Fruit fly (Drosophila melanogaster) whole organism, embryonic: ENCODE results near the gene CG10581.

Experiments
- Abd-B ChIP-seq: fragments of 200-800 bp; sonication (Bioruptor generic); optimal IDR thresholded peaks from 2 replicates; lab custom pipeline; 2018; ENCODE audit warnings: missing biosample characterization, mild to moderate bottlenecking, missing genetic modification characterization, moderate library complexity
- Antp ChIP-seq: fragments of 200-800 bp; sonication (Bioruptor generic); optimal IDR thresholded peaks from 3 replicates; lab custom pipeline; 2016; ENCODE audit warnings: missing biosample characterization, missing genetic modification characterization
- Atf6 ChIP-seq: fragments of 200-800 bp; sonication (Bioruptor generic); IDR thresholded peaks from 2 replicates; pipeline ENCODE4 v1.3.6; 2022; ENCODE audit warnings: missing biosample characterization, missing genetic modification characterization
- C15 ChIP-seq: fragments of 200-800 bp; sonication (Bioruptor generic); IDR thresholded peaks from 3 replicates; pipeline ENCODE4 v1.3.6; 2022; ENCODE audit warnings: missing biosample characterization, missing genetic modification characterization
- CG10565 ChIP-seq: fragments of 200-800 bp; sonication (Bioruptor generic); optimal IDR thresholded peaks from 3 replicates; lab custom pipeline; 2016; ENCODE audit warnings: missing biosample characterization, mild to moderate bottlenecking, missing genetic modification characterization
- CG11398 ChIP-seq: fragments of 200-800 bp; sonication (Bioruptor generic); optimal IDR thresholded peaks from 2 replicates; lab custom pipeline; 2016; ENCODE audit warnings: missing biosample characterization, missing genetic modification characterization
- CG11695 ChIP-seq: fragments of 200-800 bp; sonication (Bioruptor generic); IDR thresholded peaks from 3 replicates; pipeline ENCODE4 v1.3.6; 2022; ENCODE audit warnings: missing biosample characterization, missing genetic modification characterization
- CG11723 ChIP-seq: fragments of 200-800 bp; sonication (Bioruptor generic); optimal IDR thresholded peaks from 2 replicates; lab custom pipeline; 2017; ENCODE audit warnings: missing biosample characterization, mild to moderate bottlenecking, missing genetic modification characterization
- CG12071 ChIP-seq: fragments of 200-800 bp; sonication (Bioruptor generic); optimal IDR thresholded peaks from 3 replicates; lab custom pipeline; 2018; ENCODE audit warnings: missing biosample characterization, mild to moderate bottlenecking, missing genetic modification characterization
- CG13624 ChIP-seq: fragments of 200-800 bp; sonication (Bioruptor generic); optimal IDR thresholded peaks from 2 replicates; lab custom pipeline; 2016; ENCODE audit warnings: missing biosample characterization, missing genetic modification characterization
- CG13775 ChIP-seq: fragments of 200-800 bp; sonication (Bioruptor generic); optimal IDR thresholded peaks from 3 replicates; lab custom pipeline; 2017; ENCODE audit warnings: missing biosample characterization, mild to moderate bottlenecking, missing genetic modification characterization
- CG1529 ChIP-seq: fragments of 200-800 bp; sonication (Bioruptor generic); optimal IDR thresholded peaks from 3 replicates; lab custom pipeline; 2018; ENCODE audit warnings: missing biosample characterization, missing genetic modification characterization
- CG15601 ChIP-seq: fragments of 200-800 bp; sonication (Bioruptor generic); optimal IDR thresholded peaks from 3 replicates; lab custom pipeline; 2019; ENCODE audit warnings: missing biosample characterization, mild to moderate bottlenecking, missing genetic modification characterization, moderate library complexity
- CG1603 ChIP-seq: fragments of 200-800 bp; sonication (Bioruptor generic); optimal IDR thresholded peaks from 2 replicates; lab custom pipeline; 2019; ENCODE audit warnings: missing biosample characterization, mild to moderate bottlenecking, missing genetic modification characterization, moderate library complexity
- CG2712 ChIP-seq: fragments of 200-800 bp; optimal IDR thresholded peaks from 3 replicates; lab custom pipeline; 2019; ENCODE audit warnings: missing biosample characterization, mild to moderate bottlenecking, missing genetic modification characterization, moderate library complexity
- CG3995 ChIP-seq: fragments of 200-800 bp; sonication (Bioruptor generic); optimal IDR thresholded peaks from 3 replicates; lab custom pipeline; 2016; ENCODE audit warnings: missing biosample characterization, missing genetic modification characterization
- CG8924 ChIP-seq: fragments of 200-800 bp; optimal IDR thresholded peaks from 3 replicates; lab custom pipeline; 2019; ENCODE audit warnings: missing biosample characterization, mild to moderate bottlenecking, missing genetic modification characterization, moderate library complexity
- CG9932 ChIP-seq: fragments of 200-800 bp; sonication (Bioruptor generic); IDR thresholded peaks from 2 replicates; pipeline ENCODE4 v1.3.6; 2022; ENCODE audit warnings: missing biosample characterization, missing genetic modification characterization
- Deaf1 ChIP-seq: fragments of 200-800 bp; optimal IDR thresholded peaks from 3 replicates; lab custom pipeline; 2019; ENCODE audit warnings: missing biosample characterization, mild to moderate bottlenecking, missing genetic modification characterization, moderate library complexity
- Dek ChIP-seq: fragments of 200-800 bp; sonication (Bioruptor generic); optimal IDR thresholded peaks from 3 replicates; lab custom pipeline; 2019; ENCODE audit warnings: missing biosample characterization, mild to moderate bottlenecking, missing genetic modification characterization, moderate library complexity
- Dfd ChIP-seq, 2 experiments: fragments of >200 bp; optimal IDR thresholded peaks; 2 replicates each; lab custom pipeline; 2017; ENCODE audit warnings: missing biosample characterization in 2 of 2, missing genetic modification characterization in 2 of 2
- Doc2 ChIP-seq: fragments of 200-800 bp; sonication (Bioruptor generic); IDR thresholded peaks from 2 replicates; pipeline ENCODE4 v1.3.6; 2022; ENCODE audit warnings: missing biosample characterization, missing genetic modification characterization
- ERR ChIP-seq: fragments of 200-800 bp; sonication (Bioruptor generic); optimal IDR thresholded peaks from 2 replicates; lab custom pipeline; 2016; ENCODE audit warnings: missing biosample characterization, missing genetic modification characterization
- Ets97D ChIP-seq: fragments of 200-800 bp; sonication (Bioruptor generic); optimal IDR thresholded peaks from 3 replicates; lab custom pipeline; 2016; ENCODE audit warnings: missing biosample characterization, missing genetic modification characterization
- GATAe ChIP-seq: fragments of 200-800 bp; sonication (Bioruptor generic); conservative IDR thresholded peaks from 2 replicates; pipeline ENCODE4 v1.3.6; 2022; ENCODE audit warnings: missing biosample characterization, missing genetic modification characterization
- Hmr ChIP-seq: fragments of 200-800 bp; sonication (Bioruptor generic); optimal IDR thresholded peaks from 3 replicates; lab custom pipeline; 2017; ENCODE audit warnings: mild to moderate bottlenecking, missing biosample characterization, missing genetic modification reagents, missing genetic modification characterization
- Hr39 ChIP-seq: fragments of >200 bp; optimal IDR thresholded peaks from 2 replicates; lab custom pipeline; 2017
- Opbp ChIP-seq: fragments of 200-800 bp; sonication (Bioruptor generic); IDR thresholded peaks from 3 replicates; pipeline ENCODE4 v1.3.6; 2022; ENCODE audit warnings: missing biosample characterization, missing genetic modification characterization; ENCODE audit not compliant: partially characterized antibody
- Ptx1 ChIP-seq: fragments of 200-800 bp; sonication (Bioruptor generic); IDR thresholded peaks from 2 replicates; pipeline ENCODE4 v1.3.6; 2022; ENCODE audit warnings: missing biosample characterization, missing genetic modification characterization
- abd-A ChIP-seq: fragments of 200-800 bp; sonication (Bioruptor generic); optimal IDR thresholded peaks from 3 replicates; lab custom pipeline; 2019; ENCODE audit warnings: missing biosample characterization, mild to moderate bottlenecking, missing genetic modification characterization, moderate library complexity
- ash1 ChIP-seq: fragments of 200-800 bp; sonication (Bioruptor generic); optimal IDR thresholded peaks from 2 replicates; lab custom pipeline; 2018; ENCODE audit warnings: missing biosample characterization, mild to moderate bottlenecking, missing genetic modification characterization
- ato ChIP-seq: fragments of 200-800 bp; sonication (Bioruptor generic); IDR thresholded peaks from 2 replicates; pipeline ENCODE4 v1.3.6; 2022; ENCODE audit warnings: missing biosample characterization, missing genetic modification characterization; ENCODE audit not compliant: partially characterized antibody
- chm ChIP-seq: fragments of 200-800 bp; sonication (Bioruptor generic); IDR thresholded peaks from 2 replicates; pipeline ENCODE4 v1.3.6; 2022; ENCODE audit warnings: missing biosample characterization, missing genetic modification characterization
- chn ChIP-seq: fragments of 200-800 bp; sonication (Bioruptor generic); optimal IDR thresholded peaks from 2 replicates; lab custom pipeline; 2016; ENCODE audit warnings: missing biosample characterization, missing genetic modification characterization
- disco-r ChIP-seq: fragments of 200-800 bp; sonication (Bioruptor generic); optimal IDR thresholded peaks from 2 replicates; lab custom pipeline; 2016; ENCODE audit warnings: missing biosample characterization, missing genetic modification characterization
- dmrt99B ChIP-seq: fragments of 200-800 bp; sonication (Bioruptor generic); optimal IDR thresholded peaks from 2 replicates; lab custom pipeline; 2018; ENCODE audit warnings: missing biosample characterization, mild to moderate bottlenecking, missing genetic modification characterization, moderate library complexity
- emc ChIP-seq: fragments of 200-800 bp; sonication (Bioruptor generic); optimal IDR thresholded peaks from 2 replicates; lab custom pipeline; 2016; ENCODE audit warnings: missing biosample characterization, missing genetic modification characterization
- ewg ChIP-seq: fragments of 200-800 bp; sonication (Bioruptor generic); optimal IDR thresholded peaks from 3 replicates; lab custom pipeline; 2017; ENCODE audit warnings: mild to moderate bottlenecking, missing biosample characterization, missing genetic modification reagents, missing genetic modification characterization
- lilli ChIP-seq: fragments of 200-800 bp; sonication (Bioruptor generic); optimal IDR thresholded peaks from 3 replicates; lab custom pipeline; 2016; ENCODE audit warnings: missing biosample characterization, missing genetic modification characterization
- mam ChIP-seq: fragments of 200-800 bp; sonication (Bioruptor generic); optimal IDR thresholded peaks from 3 replicates; lab custom pipeline; 2016; ENCODE audit warnings: missing biosample characterization, missing genetic modification characterization
- nau ChIP-seq: fragments of 200-800 bp; sonication (Bioruptor generic); optimal IDR thresholded peaks from 3 replicates; lab custom pipeline; 2017; ENCODE audit warnings: missing biosample characterization, mild to moderate bottlenecking, missing genetic modification characterization, missing genetic modification reagents
- nerfin-2 ChIP-seq: fragments of 200-800 bp; sonication (Bioruptor generic); IDR thresholded peaks from 2 replicates; pipeline ENCODE4 v1.3.6; 2022; ENCODE audit warnings: missing biosample characterization, missing genetic modification characterization; ENCODE audit not compliant: partially characterized antibody
- nmo ChIP-seq: fragments of 200-800 bp; sonication (Bioruptor generic); optimal IDR thresholded peaks from 2 replicates; lab custom pipeline; 2018; ENCODE audit warnings: missing biosample characterization, mild to moderate bottlenecking, missing genetic modification characterization, moderate library complexity
- sd ChIP-seq: fragments of 200-800 bp; sonication (Bioruptor generic); optimal IDR thresholded peaks from 3 replicates; lab custom pipeline; 2018; ENCODE audit warnings: missing biosample characterization, mild to moderate bottlenecking, missing genetic modification characterization, moderate library complexity
- slp2 ChIP-seq: fragments of 200-800 bp; sonication (Bioruptor generic); optimal IDR thresholded peaks from 2 replicates; lab custom pipeline; 2016; ENCODE audit warnings: missing biosample characterization, missing genetic modification characterization
- sr ChIP-seq: fragments of 200-800 bp; sonication (Bioruptor generic); IDR thresholded peaks from 3 replicates; pipeline ENCODE4 v1.3.6; 2022; ENCODE audit warnings: missing biosample characterization, missing genetic modification characterization
- stwl ChIP-seq: fragments of 200-800 bp; sonication (Bioruptor generic); optimal IDR thresholded peaks from 3 replicates; lab custom pipeline; 2018; ENCODE audit warnings: missing biosample characterization, mild to moderate bottlenecking, missing genetic modification characterization, moderate library complexity
- tna ChIP-seq: fragments of 200-800 bp; sonication (Bioruptor generic); IDR thresholded peaks from 2 replicates; pipeline ENCODE4 v1.3.6; 2022; ENCODE audit warnings: missing biosample characterization, missing genetic modification characterization; ENCODE audit not compliant: partially characterized antibody
- tup ChIP-seq: fragments of 200-800 bp; sonication (Bioruptor generic); optimal IDR thresholded peaks from 2 replicates; lab custom pipeline; 2016; ENCODE audit warnings: missing biosample characterization, mild to moderate bottlenecking, missing genetic modification characterization, moderate library complexity
- unc-4 ChIP-seq: fragments of 200-800 bp; sonication (Bioruptor generic); IDR thresholded peaks from 2 replicates; pipeline ENCODE4 v1.3.6; 2022; ENCODE audit warnings: missing biosample characterization, missing genetic modification characterization; ENCODE audit not compliant: partially characterized antibody
- wor ChIP-seq: fragments of 200-800 bp; sonication (Bioruptor generic); IDR thresholded peaks from 2 replicates; pipeline ENCODE4 v1.3.6; 2022; ENCODE audit warnings: missing biosample characterization, missing genetic modification characterization

Gene CG10581

dm6 chr3L:21047037-21047436 is 13.0 kb upstream of the CG10581 start (continued):
- TF ChIP-seq abd-A (tag; lab: Kevin White, UChicago), result no peak
- TF ChIP-seq CG15601 (tag; lab: Kevin White, UChicago), result peak; percentile 35
- TF ChIP-seq Ets97D (GFP tag; lab: Kevin White, UChicago), result no peak
- no peak for TF ChIP-seq slp2
- peak; percentile 44; the same call in 1 of the 3 replicates for TF ChIP-seq CG11695 (GFP tag; lab: Robert Waterston, UW)
- no peak for TF ChIP-seq sd
- peak; percentile 32 for TF ChIP-seq dmrt99B (tag; lab: Kevin White, UChicago)
- no peak for TF ChIP-seq sr (GFP tag; lab: Robert Waterston, UW)
- TF ChIP-seq CG9932 (GFP tag; lab: Robert Waterston, UW), result no peak
- TF ChIP-seq CG13624 (GFP tag; lab: Kevin White, UChicago), result no peak
- TF ChIP-seq wor, result no peak
- no peak for TF ChIP-seq CG10565
- TF ChIP-seq Abd-B (GFP tag; lab: Kevin White, UChicago), result no peak
- no peak for TF ChIP-seq nerfin-2 (GFP tag; lab: Robert Waterston, UW)
- no peak for TF ChIP-seq CG11723
- no peak for TF ChIP-seq tna (GFP tag; lab: Robert Waterston, UW)
- TF ChIP-seq tup (GFP tag; lab: Kevin White, UChicago), result peak; percentile 3
- no peak for TF ChIP-seq Hr39 (lab: Kevin White, UChicago)
- peak; percentile 8 for TF ChIP-seq Dek (tag; lab: Kevin White, UChicago)
- no peak for TF ChIP-seq C15
- no peak for TF ChIP-seq Dfd (GFP tag; optimal IDR thresholded peaks at IDR 0.05; lab: Kevin White, UChicago)
- no peak for TF ChIP-seq disco-r (GFP tag; lab: Kevin White, UChicago)
- no peak for TF ChIP-seq chn (GFP tag; lab: Kevin White, UChicago)
- TF ChIP-seq, all 482 proteins: peak for 116

- TF ChIP-seq chm (GFP tag; lab: Robert Waterston, UW) (no peak), nmo (GFP tag; lab: Kevin White, UChicago) (no peak), ato (no peak), ash1 (GFP tag; lab: Kevin White, UChicago) (no peak), Dek (tag; lab: Kevin White, UChicago) (no peak), emc (no peak), Hmr (no peak), CG8924 (tag; lab: Kevin White, UChicago) (no peak), unc-4 (GFP tag; lab: Robert Waterston, UW) (no peak), ERR (GFP tag; lab: Kevin White, UChicago) (no peak), Deaf1 (no peak), Ptx1 (GFP tag; lab: Robert Waterston, UW) (no peak), CG13775 (no peak), CG1603 (tag; lab: Kevin White, UChicago) (peak; percentile 52), ewg (no peak), Opbp (GFP tag; lab: Robert Waterston, UW) (no peak), Doc2 (no peak), CG15601 (tag; lab: Kevin White, UChicago) (no peak), GATAe (GFP tag; lab: Robert Waterston, UW) (no peak), mam (no peak), CG3995 (no peak), CG1529 (GFP tag; lab: Kevin White, UChicago) (no peak), nau (GFP tag; lab: Kevin White, UChicago) (no peak), Atf6 (no peak), CG12071 (GFP tag; lab: Kevin White, UChicago) (no peak), stwl (tag; lab: Kevin White, UChicago) (no peak), CG11398 (GFP tag; lab: Kevin White, UChicago) (no peak), Antp (no peak), lilli (GFP tag; lab: Kevin White, UChicago) (no peak), CG2712 (tag; lab: Kevin White, UChicago) (peak; percentile 2)
Observed at dm6 chr3L:21046107-21046708, 12.2 kb upstream of the CG10581 start.
